Fruit fly (Drosophila melanogaster) Kc167 (cell line): Measurements from ENCODE around the gene CG14545.

Source experiments
- Myc ChIP-seq: fragments of >200 bp; optimal IDR thresholded peaks from 2 replicates; lab custom pipeline; 2017; ENCODE audit warnings: missing external identifiers
- Sin3A ChIP-seq: fragments of >200 bp; optimal IDR thresholded peaks from 2 replicates; lab custom pipeline; 2018; ENCODE audit warnings: missing external identifiers
- h ChIP-seq: fragments of >200 bp; optimal IDR thresholded peaks from 3 replicates; lab custom pipeline; 2018; ENCODE audit warnings: missing external identifiers
- insv ChIP-seq: fragments of >200 bp; optimal IDR thresholded peaks from 3 replicates; lab custom pipeline; 2018; ENCODE audit warnings: missing external identifiers
- psq ChIP-seq: fragments of >200 bp; optimal IDR thresholded peaks from 2 replicates; lab custom pipeline; 2017; ENCODE audit warnings: missing external identifiers
- ttk ChIP-seq: sonication (Bioruptor generic); optimal IDR thresholded peaks from 2 replicates; lab custom pipeline; 2017; ENCODE audit warnings: missing external identifiers

The CG14545 gene

DNA sequence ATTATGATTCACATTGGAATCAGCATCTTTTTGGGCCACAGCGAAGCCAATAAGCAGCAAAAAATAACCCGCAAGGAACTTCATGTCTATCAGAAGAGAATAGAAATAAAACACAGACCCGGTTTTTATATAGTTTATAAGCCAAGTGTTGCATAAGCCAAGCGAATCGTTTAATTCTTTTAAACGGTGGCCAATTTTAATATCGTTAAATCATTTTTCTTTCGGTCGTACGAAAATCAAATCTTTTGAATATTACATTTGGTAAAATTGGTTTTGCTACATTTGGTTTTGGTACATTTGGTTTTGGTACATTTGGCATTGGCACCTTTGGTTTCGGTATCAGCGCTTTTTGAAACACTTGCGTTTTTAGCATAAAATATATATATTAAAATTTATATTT is 21.0 kb downstream of the CG14545 start, which contains the start of gene Sfp96F:
Gene Sfp96F (minus strand): TSS at position 101 of the 400 bp plus-strand sequence.
- TF ChIP-seq h (lab: Kevin White, UChicago): no peak
- TF ChIP-seq psq (lab: Kevin White, UChicago): no peak
- TF ChIP-seq Myc (lab: Kevin White, UChicago): no peak
- no peak for TF ChIP-seq insv (lab: Kevin White, UChicago)
- TF ChIP-seq Sin3A: no peak
- TF ChIP-seq ttk (lab: Kevin White, UChicago): no peak

DNA sequence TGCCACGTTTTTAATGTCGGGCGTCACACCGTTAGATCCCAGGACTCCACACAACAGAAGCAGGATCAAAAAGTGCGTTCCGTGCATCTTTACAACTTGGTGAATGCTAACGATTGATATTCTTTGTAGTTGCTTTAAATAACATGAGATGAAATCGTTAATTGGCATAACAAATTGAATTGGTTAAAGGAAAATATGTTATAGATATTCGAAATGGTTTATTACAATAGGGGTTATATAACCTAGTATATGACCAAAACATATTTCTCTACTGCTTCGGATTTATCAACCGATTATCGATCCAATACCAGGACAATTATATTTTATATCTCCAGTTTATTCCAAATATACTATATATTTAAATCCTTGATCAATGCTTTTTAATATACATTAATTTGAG is 21.5 kb downstream of the CG14545 start, which contains the start of gene Mst57Dc:
Gene Mst57Dc (minus strand): TSS at position 101 of the 400 bp plus-strand sequence.
- TF ChIP-seq psq (lab: Kevin White, UChicago) (no peak), Sin3A (no peak), h (lab: Kevin White, UChicago) (no peak), Myc (lab: Kevin White, UChicago) (no peak), ttk (lab: Kevin White, UChicago) (no peak), insv (lab: Kevin White, UChicago) (no peak)

DNA sequence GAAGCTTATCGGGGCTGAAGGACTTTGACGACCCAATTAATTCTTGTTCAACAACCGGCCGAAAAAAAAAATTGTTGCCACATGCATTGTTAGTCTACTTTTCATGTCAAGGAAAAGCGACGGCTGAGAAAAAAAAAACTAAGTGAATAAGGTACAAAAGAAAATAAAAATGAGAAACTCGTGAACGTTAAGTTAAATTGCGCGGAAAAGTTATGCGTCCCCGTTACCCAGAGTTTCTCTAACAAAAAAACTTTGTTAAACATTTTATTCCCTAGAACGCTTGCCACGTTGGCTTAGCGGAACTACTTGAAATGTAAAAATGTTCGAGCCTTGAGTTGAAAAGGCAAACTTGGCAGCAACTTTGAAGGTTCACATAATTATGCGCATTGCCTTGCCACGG is 35.9 kb downstream of the CG14545 start, which contains the start of gene CG14354:
Gene CG14354 (plus strand): TSS at position 301 of the 400 bp plus-strand sequence.
- TF ChIP-seq insv (lab: Kevin White, UChicago) (no peak), h (lab: Kevin White, UChicago) (no peak), ttk (lab: Kevin White, UChicago) (no peak), psq (lab: Kevin White, UChicago) (no peak), Sin3A (no peak)

DNA sequence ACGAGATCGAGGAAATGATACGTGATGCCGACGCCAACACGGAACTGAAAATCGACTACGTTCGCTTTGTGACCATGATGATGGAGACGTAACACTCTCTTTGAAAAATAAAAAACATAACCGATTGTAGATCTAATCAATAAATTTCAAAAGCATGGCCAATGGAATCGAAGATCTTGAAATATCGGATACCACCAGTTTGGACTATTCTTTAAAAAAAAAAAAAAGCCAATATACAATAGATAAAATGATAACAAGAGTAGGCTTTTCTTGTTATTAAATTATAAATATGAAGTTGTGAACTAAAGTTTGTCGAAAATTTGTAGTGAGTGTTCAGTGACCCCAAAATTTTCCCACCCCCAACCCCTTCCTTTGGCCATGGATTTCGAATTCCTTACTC is 39.5 kb downstream of the CG14545 start, which contains the start of the genes Acam and CG17770:
Gene Acam (plus strand): TSS at position 301 of the 400 bp plus-strand sequence.
Gene CG17770 (plus strand): TSS at position 301 of the 400 bp plus-strand sequence.
- TF ChIP-seq ttk (lab: Kevin White, UChicago): no peak
- no peak for TF ChIP-seq h (lab: Kevin White, UChicago)
- no peak for TF ChIP-seq Myc (lab: Kevin White, UChicago)
- no peak for TF ChIP-seq Sin3A
- no peak for TF ChIP-seq insv (lab: Kevin White, UChicago)
- TF ChIP-seq psq (lab: Kevin White, UChicago): no peak

DNA sequence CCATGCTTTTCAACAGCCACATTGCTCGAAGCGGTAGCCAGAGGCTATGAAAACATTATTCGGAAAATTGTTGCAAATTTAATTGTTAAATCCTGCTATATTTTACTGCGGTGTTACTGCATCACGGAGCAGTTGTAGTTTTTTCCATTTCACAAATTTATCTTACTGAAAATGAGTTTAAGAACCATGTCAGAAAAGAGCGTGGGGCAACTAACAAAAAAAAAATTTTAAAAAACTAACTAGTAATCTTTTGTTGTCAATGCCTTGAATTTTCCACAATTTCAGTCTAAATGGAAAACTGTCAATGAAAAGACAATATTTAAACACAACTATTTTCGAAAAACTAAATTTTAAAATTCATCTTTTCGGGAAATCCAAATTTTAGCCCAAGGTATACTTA is 40.3 kb downstream of the CG14545 start, which contains the start of gene CG5024:
Gene CG5024 (plus strand): TSS at position 301 of the 400 bp plus-strand sequence.
- TF ChIP-seq ttk (lab: Kevin White, UChicago) (no peak), h (lab: Kevin White, UChicago) (no peak), psq (lab: Kevin White, UChicago) (no peak), Sin3A (no peak), Myc (lab: Kevin White, UChicago) (no peak), insv (lab: Kevin White, UChicago) (no peak)

DNA sequence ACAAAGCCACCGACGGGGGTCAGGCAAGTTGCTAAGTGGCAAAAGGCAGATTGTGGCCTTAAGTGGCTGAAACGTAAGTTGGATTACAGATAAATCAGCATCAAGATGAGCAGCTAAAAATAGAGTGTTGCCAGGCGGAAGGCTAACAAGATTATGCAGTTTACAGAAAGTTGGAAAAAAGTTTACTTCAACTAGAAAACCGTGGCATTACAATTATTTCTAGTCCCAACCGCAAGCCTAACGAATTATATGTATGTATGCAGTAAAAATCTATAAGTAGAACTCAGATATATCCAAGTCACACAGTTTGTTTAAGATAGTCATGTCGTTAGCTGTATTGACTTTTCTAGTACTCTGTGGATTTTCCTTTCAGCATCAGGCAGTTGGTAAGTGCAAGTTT is 44.9 kb downstream of the CG14545 start, which contains the start of gene BG642167:
Gene BG642167 (plus strand): TSS at position 301 of the 400 bp plus-strand sequence.
- TF ChIP-seq ttk (lab: Kevin White, UChicago) (no peak), insv (lab: Kevin White, UChicago) (no peak), psq (lab: Kevin White, UChicago) (no peak), Sin3A (no peak), h (lab: Kevin White, UChicago) (no peak), Myc (lab: Kevin White, UChicago) (no peak)
